Fruit fly (Drosophila melanogaster) whole organism: ENCODE data around the gene CG44355.

Experiments
- EcR ChIP-seq, 2 experiments: fragments of >200 bp; optimal IDR thresholded peaks; 2 replicates each; lab custom pipeline; 2017; ENCODE audit warnings: missing biosample characterization in 2 of 2, missing genetic modification characterization in 2 of 2, missing genetic modification reagents in 2 of 2
- psq ChIP-seq: fragments of >200 bp; optimal IDR thresholded peaks from 2 replicates; lab custom pipeline; 2017
- usp ChIP-seq: fragments of >200 bp; optimal IDR thresholded peaks from 2 replicates; lab custom pipeline; 2017; ENCODE audit warnings: missing biosample characterization, missing genetic modification characterization, mixed read lengths

- no peak for TF ChIP-seq psq (lab: Kevin White, UChicago)
- no peak for TF ChIP-seq usp (GFP tag; lab: Kevin White, UChicago)
- no peak for TF ChIP-seq EcR (GFP tag; optimal IDR thresholded peaks at IDR 0.05; lab: Kevin White, UChicago)
These were observed 4.7 kb upstream of the CG44355 start for dm6 chr3L:12305896-12306295.
